Worm (Caenorhabditis elegans) whole organism, mixed stage, embryonic: ENCODE results near the gene C01G12.3.

Experiments
- blmp-1 ChIP-seq: fragments of 150-350 bp; optimal IDR thresholded peaks from 2 replicates; lab custom pipeline; 2014; ENCODE audit warnings: missing biosample characterization, missing genetic modification characterization
- ceh-39 ChIP-seq: fragments of 150-350 bp; optimal IDR thresholded peaks from 2 replicates; lab custom pipeline; 2014; ENCODE audit warnings: missing biosample characterization, missing genetic modification characterization
- ces-1 ChIP-seq: fragments of 150-350 bp; optimal IDR thresholded peaks from 2 replicates; lab custom pipeline; 2014; ENCODE audit warnings: missing biosample characterization, missing genetic modification reagents, missing genetic modification characterization
- elt-1 ChIP-seq: sonication (generic microtip); optimal IDR thresholded peaks from 2 replicates; lab custom pipeline; 2017; ENCODE audit warnings: missing genetic modification characterization, mild to moderate bottlenecking, missing compliant biosample characterization, antibody characterized with exemption, moderate library complexity, borderline replicate concordance; ENCODE audit not compliant: insufficient read depth
- ham-2 ChIP-seq: fragments of 200-800 bp; sonication (Bioruptor generic); optimal IDR thresholded peaks from 2 replicates; lab custom pipeline; 2018; ENCODE audit warnings: mild to moderate bottlenecking, missing genetic modification characterization, missing compliant biosample characterization
- lsy-2 ChIP-seq: fragments of 150-350 bp; optimal IDR thresholded peaks from 2 replicates; lab custom pipeline; 2014; ENCODE audit warnings: missing biosample characterization, missing genetic modification characterization
- mep-1 ChIP-seq: fragments of 150-350 bp; optimal IDR thresholded peaks from 2 replicates; lab custom pipeline; 2017; ENCODE audit warnings: missing biosample characterization, missing genetic modification reagents, missing genetic modification characterization, inconsistent platforms
- nhr-237 ChIP-seq: fragments of 150-350 bp; optimal IDR thresholded peaks from 2 replicates; lab custom pipeline; 2014; ENCODE audit warnings: missing biosample characterization, missing genetic modification characterization
- tbx-8 ChIP-seq: fragments of 200-800 bp; sonication (Bioruptor generic); optimal IDR thresholded peaks from 2 replicates; lab custom pipeline; 2018; ENCODE audit warnings: mild to moderate bottlenecking, missing genetic modification characterization, moderate library complexity, missing compliant biosample characterization

ce11 chrII:14591699-14592098, 9.6 kb upstream of the C01G12.3 start, which contains the start of gene C01G12.7:
- no peak for TF ChIP-seq lsy-2 (tag; lab: Kevin White, UChicago)
- TF ChIP-seq mep-1 (tag; lab: Kevin White, UChicago): no peak
- TF ChIP-seq ham-2 (GFP tag; lab: Kevin White, UChicago): no peak
- no peak for TF ChIP-seq blmp-1 (tag; lab: Kevin White, UChicago)
- no peak for TF ChIP-seq ces-1 (GFP tag; lab: Kevin White, UChicago)
- no peak for TF ChIP-seq ceh-39 (tag; lab: Kevin White, UChicago)
- no peak for TF ChIP-seq nhr-237 (tag; lab: Kevin White, UChicago)
- TF ChIP-seq elt-1: no peak
- no peak for TF ChIP-seq tbx-8 (GFP tag; lab: Kevin White, UChicago)
